Worm (Caenorhabditis elegans): ENCODE measurements around the gene C09F5.1.
A peak's percentile ranks its signal among the peaks of the same experiment; 100 is the strongest.
"Not testable (repeated sequence)": the region's sequence is repeated elsewhere in the genome, so short reads cannot be mapped to it uniquely, and the experiment has no call there.

The C09F5.1 gene

DNA sequence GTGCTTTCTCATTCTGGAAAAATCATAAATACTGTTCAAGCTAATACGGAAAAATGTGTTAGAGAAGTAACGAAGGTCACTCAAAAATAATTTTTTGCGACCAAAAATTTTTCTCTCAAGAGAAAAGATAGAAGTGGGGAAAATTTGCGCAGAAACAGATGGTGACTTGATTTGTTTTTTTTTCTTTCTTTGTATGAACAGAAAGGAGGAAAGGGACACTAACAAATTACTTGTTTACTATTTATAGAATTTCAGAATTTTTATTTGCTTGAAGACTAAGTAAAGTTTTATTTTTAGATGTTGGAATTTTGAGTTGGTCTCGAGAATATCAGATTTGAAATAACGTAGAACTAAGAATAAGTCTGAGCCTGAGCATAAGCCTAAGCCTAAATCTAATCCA, 24.8 kb downstream of the C09F5.1 start, which contains the start of gene W02B3.4:
TSS of gene W02B3.4 (minus strand) at position 101 of the 400 bp plus-strand sequence.
- no peak for TF ChIP-seq hlh-13 (GFP tag; optimal IDR thresholded peaks at IDR 0.05)
- TF ChIP-seq C38D4.7 (GFP tag; optimal IDR thresholded peaks at IDR 0.05), result no peak
- no peak for TF ChIP-seq ama-1 (optimal IDR thresholded peaks at IDR 0.05)
- no peak for TF ChIP-seq ttx-3 (tag; optimal IDR thresholded peaks at IDR 0.05)
- no peak for TF ChIP-seq elt-4 (tag; optimal IDR thresholded peaks at IDR 0.05)
- TF ChIP-seq hlh-6 (tag; optimal IDR thresholded peaks at IDR 0.05), result no peak
- no peak for TF ChIP-seq odd-2 (tag; optimal IDR thresholded peaks at IDR 0.05)

DNA sequence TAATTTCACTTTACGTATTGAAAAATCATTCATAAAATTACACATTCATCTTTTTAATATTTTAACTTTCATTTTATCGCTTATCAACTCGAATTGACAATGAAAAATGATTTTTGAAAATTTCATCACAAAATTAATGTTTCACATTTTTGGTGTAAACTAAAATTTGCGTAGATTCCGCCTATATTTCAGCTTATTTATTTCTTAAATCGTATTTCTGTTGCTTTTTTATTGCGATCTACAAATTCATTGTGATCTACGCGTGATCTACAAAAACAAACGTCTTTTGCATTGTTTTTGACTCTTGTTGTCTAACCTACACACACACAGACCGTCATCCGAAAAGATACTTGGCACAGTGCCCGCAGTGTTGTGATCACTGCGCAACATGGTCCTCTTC, 29.6 kb downstream of the C09F5.1 start:
- TF ChIP-seq fkh-10 (GFP tag; optimal IDR thresholded peaks at IDR 0.05) (no peak), ceh-18 (tag; optimal IDR thresholded peaks at IDR 0.05) (no peak), sdc-2 (tag; optimal IDR thresholded peaks at IDR 0.05) (no peak), unc-3 (GFP tag; conservative IDR thresholded peaks at IDR 0.05) (no peak), unc-3 (tag; optimal IDR thresholded peaks at IDR 0.05) (no peak), ceh-9 (tag; optimal IDR thresholded peaks at IDR 0.05) (no peak), unc-86 (tag; optimal IDR thresholded peaks at IDR 0.05) (no peak), ceh-48 (tag; optimal IDR thresholded peaks at IDR 0.05) (no peak), elt-2 (tag; optimal IDR thresholded peaks at IDR 0.05) (no peak)

DNA sequence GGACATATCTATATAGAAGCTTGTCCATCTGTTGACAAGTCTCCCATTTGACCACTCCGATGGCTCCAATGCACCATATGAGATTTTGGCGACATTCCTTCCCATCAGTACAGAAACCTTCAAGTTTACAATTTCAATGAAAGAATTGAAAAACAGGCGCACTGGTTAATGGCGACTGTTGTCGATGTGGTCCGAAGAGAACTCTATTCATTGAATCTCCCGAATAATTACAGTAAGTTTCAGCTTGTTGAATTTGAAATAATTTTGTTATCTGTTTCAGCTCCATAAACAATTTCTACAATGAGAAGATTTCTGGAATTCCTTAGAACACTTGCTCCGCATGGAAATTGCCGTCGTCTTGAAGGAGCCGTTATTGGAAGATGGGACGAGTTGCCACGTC, 30.4 kb downstream of the C09F5.1 start, which contains the start of gene elf-1:
TSS of gene elf-1 (plus strand) at position 301 of the 400 bp plus-strand sequence.
- TF ChIP-seq nhr-11, fkh-6, rnt-1 (tag; optimal IDR thresholded peaks at IDR 0.05): not testable (repeated sequence)

DNA sequence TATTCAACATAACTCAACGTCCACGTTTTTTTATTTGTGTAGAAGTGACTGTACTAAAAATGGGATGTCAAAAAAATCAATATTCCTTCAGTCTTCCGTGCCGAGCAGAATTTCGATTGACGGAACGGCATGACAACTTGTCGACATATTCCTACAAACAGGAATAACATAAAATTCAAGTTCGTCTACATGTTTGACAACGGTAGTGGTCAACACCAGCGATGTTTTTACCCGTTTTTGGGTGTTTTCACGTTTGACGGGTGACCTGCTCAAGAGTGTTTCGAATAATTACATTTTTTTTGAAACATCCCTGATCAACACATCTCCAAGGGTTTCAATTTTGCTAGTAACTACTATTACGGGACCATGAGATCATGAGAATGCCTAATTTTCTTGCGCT, 33.4 kb downstream of the C09F5.1 start, which contains the start of gene W02B3.7:
TSS of gene W02B3.7 (minus strand) at position 101 of the 400 bp plus-strand sequence.
- TF ChIP-seq tbx-7 (tag; optimal IDR thresholded peaks at IDR 0.05) (no peak), ceh-22 (tag; optimal IDR thresholded peaks at IDR 0.05) (no peak), ceh-18 (tag; optimal IDR thresholded peaks at IDR 0.05) (no peak), ets-4 (tag; optimal IDR thresholded peaks at IDR 0.05) (no peak), ceh-31 (tag; optimal IDR thresholded peaks at IDR 0.05) (no peak), ceh-9 (tag; optimal IDR thresholded peaks at IDR 0.05) (no peak), rnt-1 (tag; optimal IDR thresholded peaks at IDR 0.05) (no peak), ceh-45 (GFP tag; IDR thresholded peaks at IDR 0.05) (no peak), dmd-4 (tag; optimal IDR thresholded peaks at IDR 0.05; ENCODE audit: borderline replicate concordance) (no peak), C08G9.2 (tag; optimal IDR thresholded peaks at IDR 0.05) (no peak), unc-42 (tag; optimal IDR thresholded peaks at IDR 0.05) (no peak)

DNA sequence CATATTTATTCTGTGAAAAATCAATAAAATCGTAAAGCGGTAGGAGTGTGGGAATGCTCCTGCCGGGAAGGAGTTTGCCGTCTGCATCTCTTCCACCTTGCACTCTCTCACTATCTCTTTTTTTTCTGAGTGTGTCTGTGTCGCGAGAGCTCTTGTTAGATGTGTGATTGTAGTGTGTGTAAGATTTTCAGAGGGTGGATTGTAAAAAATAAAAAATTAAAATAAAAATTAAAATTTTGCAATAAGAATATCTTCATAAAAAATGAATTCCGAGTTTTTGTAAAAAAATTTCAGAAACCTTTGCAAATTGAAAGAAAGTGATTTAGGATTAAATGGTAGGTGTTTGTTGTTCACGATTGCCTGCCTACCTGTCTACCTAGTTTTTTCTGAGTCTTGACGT, 37.9 kb downstream of the C09F5.1 start, which contains the start of gene sel-15:
TSS of gene sel-15 (minus strand) at position 101 of the 400 bp plus-strand sequence.
- TF ChIP-seq dmd-4 (tag; optimal IDR thresholded peaks at IDR 0.05; ENCODE audit: borderline replicate concordance) (no peak), pag-3 (tag; optimal IDR thresholded peaks at IDR 0.05; ENCODE audit: borderline replicate concordance) (no peak), pha-2 (tag; optimal IDR thresholded peaks at IDR 0.05) (no peak), elt-4 (tag; optimal IDR thresholded peaks at IDR 0.05) (no peak), unc-3 (GFP tag; conservative IDR thresholded peaks at IDR 0.05) (no peak), unc-3 (tag; optimal IDR thresholded peaks at IDR 0.05) (no peak), fkh-6 (tag; optimal IDR thresholded peaks at IDR 0.05) (no peak), hlh-6 (tag; optimal IDR thresholded peaks at IDR 0.05) (no peak)

DNA sequence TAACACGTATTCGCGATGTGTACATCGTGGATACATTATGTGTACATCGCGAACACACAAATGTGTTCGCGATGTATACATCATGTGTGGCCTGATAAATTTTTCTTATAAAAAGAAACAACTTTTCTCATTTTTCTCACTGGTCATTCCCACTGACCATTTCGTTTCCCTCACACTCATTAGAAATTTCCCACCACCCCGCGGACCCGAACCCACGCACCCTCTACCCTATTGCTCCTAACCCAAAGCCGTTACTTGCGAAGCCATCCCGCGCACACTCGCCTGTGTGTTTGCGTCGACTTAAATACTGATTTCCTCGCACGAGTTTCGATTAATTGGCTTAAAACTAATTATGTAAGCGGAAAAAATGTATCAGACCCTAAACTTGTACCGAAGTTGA, 40.3 kb downstream of the C09F5.1 start:
- TF ChIP-seq fkh-6 (tag; optimal IDR thresholded peaks at IDR 0.05) (no peak), unc-3 (GFP tag; conservative IDR thresholded peaks at IDR 0.05) (no peak), unc-3 (tag; optimal IDR thresholded peaks at IDR 0.05) (no peak)

DNA sequence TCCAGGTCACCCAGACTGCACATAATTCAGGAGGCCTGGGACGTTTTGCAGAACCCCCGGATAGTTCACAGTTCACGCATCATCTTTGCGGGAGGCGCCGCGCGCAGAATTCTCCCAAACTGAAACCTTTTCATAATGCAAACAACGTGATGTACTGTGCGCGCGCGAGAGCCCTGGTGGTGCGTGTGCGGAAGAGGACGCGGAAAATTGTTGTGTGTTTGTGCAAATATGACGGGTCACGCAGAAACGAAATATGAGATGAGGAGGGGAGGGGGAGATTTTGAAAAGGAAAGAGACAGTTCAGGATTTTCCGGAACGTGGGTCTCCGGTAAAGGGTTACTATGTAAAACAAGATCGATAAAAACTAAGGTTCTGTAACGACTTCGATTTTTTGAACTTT, 51.5 kb downstream of the C09F5.1 start:
- TF ChIP-seq ceh-34 (tag; optimal IDR thresholded peaks at IDR 0.05), result peak; percentile 70
- TF ChIP-seq unc-42 (tag; optimal IDR thresholded peaks at IDR 0.05), result no peak
- TF ChIP-seq ceh-48 (tag; optimal IDR thresholded peaks at IDR 0.05), result no peak
- TF ChIP-seq ama-1 (optimal IDR thresholded peaks at IDR 0.05), result no peak
- TF ChIP-seq dmd-4 (tag; optimal IDR thresholded peaks at IDR 0.05; ENCODE audit: borderline replicate concordance), result peak; percentile 0
